Worm (Caenorhabditis elegans) whole organism, L4 larva: ENCODE data around the gene nhr-88.
A peak's percentile ranks its signal among the peaks of the same experiment; 100 is the strongest.

Experiments used
- D1046.2 ChIP-seq: fragments of 200-800 bp; sonication (Bioruptor generic); IDR thresholded peaks from 2 replicates; pipeline ENCODE4 v1.3.6; 2022; ENCODE audit warnings: missing genetic modification characterization, missing compliant biosample characterization
- F10B5.3 ChIP-seq: sonication (generic microtip); optimal IDR thresholded peaks from 2 replicates; lab custom pipeline; 2016; ENCODE audit warnings: mild to moderate bottlenecking, missing genetic modification characterization, missing compliant biosample characterization
- F37D6.2 ChIP-seq: sonication (generic microtip); optimal IDR thresholded peaks from 2 replicates; lab custom pipeline; 2016; ENCODE audit warnings: mild to moderate bottlenecking, missing genetic modification characterization, missing compliant biosample characterization
- F49E8.2 ChIP-seq: sonication (generic microtip); optimal IDR thresholded peaks from 2 replicates; lab custom pipeline; 2016; ENCODE audit warnings: missing compliant biosample characterization, mild to moderate bottlenecking, missing genetic modification characterization, borderline replicate concordance
- T20F7.1 ChIP-seq: fragments of 200-800 bp; sonication (Bioruptor generic); optimal IDR thresholded peaks from 2 replicates; lab custom pipeline; 2018; ENCODE audit warnings: mild to moderate bottlenecking, missing genetic modification characterization, missing compliant biosample characterization
- Y105C5A.15 ChIP-seq: fragments of 200-800 bp; sonication (Bioruptor generic); IDR thresholded peaks from 2 replicates; pipeline ENCODE4 v1.3.6; 2022; ENCODE audit warnings: missing genetic modification characterization, missing compliant biosample characterization
- ZK546.5 ChIP-seq, 2 experiments: sonication (generic microtip); optimal IDR thresholded peaks; 2 replicates each; lab custom pipeline; 2017; ENCODE audit warnings: missing biosample characterization in 2 of 2, missing genetic modification characterization in 2 of 2
- aha-1 ChIP-seq: fragments of 150-350 bp; peaks from one replicate; lab custom pipeline; 2014; ENCODE audit warnings: missing biosample characterization, missing genetic modification characterization
- aly-2 ChIP-seq: sonication (generic microtip); optimal IDR thresholded peaks from 2 replicates; lab custom pipeline; 2018; ENCODE audit warnings: missing biosample characterization, missing genetic modification characterization
- arid-1 ChIP-seq: fragments of 200-800 bp; sonication (Bioruptor generic); conservative IDR thresholded peaks from 2 replicates; pipeline ENCODE4 v1.3.6; 2022; ENCODE audit warnings: missing genetic modification reagents, missing genetic modification characterization, missing compliant biosample characterization
- attf-4 ChIP-seq: sonication (generic microtip); optimal IDR thresholded peaks from 3 replicates; lab custom pipeline; 2017; ENCODE audit warnings: missing biosample characterization, missing genetic modification characterization
- ceh-28 ChIP-seq: fragments of 150-350 bp; optimal IDR thresholded peaks from 2 replicates; lab custom pipeline; 2014; ENCODE audit warnings: missing biosample characterization, missing genetic modification reagents, missing genetic modification characterization
- ceh-32 ChIP-seq: sonication (generic microtip); optimal IDR thresholded peaks from 2 replicates; lab custom pipeline; 2016; ENCODE audit warnings: mild to moderate bottlenecking, missing genetic modification characterization, missing compliant biosample characterization; ENCODE audit not compliant: poor library complexity
- cey-2 ChIP-seq: sonication (generic microtip); optimal IDR thresholded peaks from 3 replicates; lab custom pipeline; 2017; ENCODE audit warnings: missing genetic modification characterization, mild to moderate bottlenecking, missing compliant biosample characterization, antibody characterized with exemption, borderline replicate concordance; ENCODE audit not compliant: insufficient read depth
- daf-16 ChIP-seq, 3 experiments: sonication (generic microtip); optimal IDR thresholded peaks; 2 replicates each; lab custom pipeline; 2016 to 2017; ENCODE audit warnings: missing genetic modification characterization in 3 of 3, missing genetic modification reagents in 3 of 3, mild to moderate bottlenecking in 2 of 3, missing compliant biosample characterization in 2 of 3, missing biosample characterization in 1 of 3, moderate library complexity in 1 of 3
- daf-19 ChIP-seq: fragments of 200-800 bp; sonication (Bioruptor generic); conservative IDR thresholded peaks from 2 replicates; pipeline ENCODE4 v1.3.6; 2022; ENCODE audit warnings: missing genetic modification characterization, missing compliant biosample characterization
- dmd-6 ChIP-seq: fragments of 200-800 bp; sonication (Bioruptor generic); IDR thresholded peaks from 2 replicates; pipeline ENCODE4 v1.3.6; 2022; ENCODE audit warnings: missing genetic modification reagents, missing genetic modification characterization, missing compliant biosample characterization
- dpl-1 ChIP-seq: fragments of 150-350 bp; optimal IDR thresholded peaks from 2 replicates; lab custom pipeline; 2014; ENCODE audit warnings: missing biosample characterization, missing genetic modification reagents, missing genetic modification characterization
- fkh-10 ChIP-seq: fragments of 150-350 bp; optimal IDR thresholded peaks from 2 replicates; lab custom pipeline; 2014; ENCODE audit warnings: missing biosample characterization, missing genetic modification reagents, missing genetic modification characterization
- gei-8 ChIP-seq: fragments of 200-800 bp; sonication (Bioruptor generic); optimal IDR thresholded peaks from 2 replicates; lab custom pipeline; 2018; ENCODE audit warnings: mild to moderate bottlenecking, missing genetic modification characterization, missing compliant biosample characterization
- hlh-11 ChIP-seq: fragments of 200-800 bp; sonication (Bioruptor generic); optimal IDR thresholded peaks from 2 replicates; lab custom pipeline; 2018; ENCODE audit warnings: mild to moderate bottlenecking, missing genetic modification characterization, missing compliant biosample characterization
- hlh-30 ChIP-seq: sonication (generic microtip); optimal IDR thresholded peaks from 2 replicates; lab custom pipeline; 2017; ENCODE audit warnings: antibody characterized with exemption, mild to moderate bottlenecking, missing genetic modification characterization, missing compliant biosample characterization; ENCODE audit not compliant: insufficient read depth
- hmg-1.1 ChIP-seq: fragments of 200-800 bp; sonication (Bioruptor generic); IDR thresholded peaks from 2 replicates; pipeline ENCODE4 v1.3.6; 2022; ENCODE audit warnings: missing genetic modification reagents, missing genetic modification characterization, missing compliant biosample characterization
- jun-1 ChIP-seq: fragments of 150-350 bp; optimal IDR thresholded peaks from 2 replicates; lab custom pipeline; 2014; ENCODE audit warnings: missing biosample characterization, missing genetic modification reagents, missing genetic modification characterization
- lim-7 ChIP-seq: fragments of 200-800 bp; sonication (Bioruptor generic); IDR thresholded peaks from 2 replicates; pipeline ENCODE4 v1.3.6; 2022; ENCODE audit warnings: missing genetic modification characterization, missing compliant biosample characterization
- lin-13 ChIP-seq: fragments of 150-350 bp; optimal IDR thresholded peaks from 2 replicates; lab custom pipeline; 2014; ENCODE audit warnings: missing biosample characterization, missing genetic modification reagents, missing genetic modification characterization
- lsy-2 ChIP-seq, 2 experiments: fragments of 150-350 bp in 1 of 2; sonication (generic microtip) in 1 of 2; optimal IDR thresholded peaks; 2 replicates each; lab custom pipeline; 2014 to 2017; ENCODE audit warnings: missing biosample characterization in 2 of 2, missing genetic modification characterization in 2 of 2
- mep-1 ChIP-seq: fragments of 150-350 bp; sonication (generic microtip); optimal IDR thresholded peaks from 3 replicates; lab custom pipeline; 2014; ENCODE audit warnings: missing biosample characterization, missing genetic modification characterization
- mxl-3 ChIP-seq: fragments of 200-800 bp; sonication (Bioruptor generic); optimal IDR thresholded peaks from 2 replicates; lab custom pipeline; 2018; ENCODE audit warnings: mild to moderate bottlenecking, missing genetic modification characterization, missing compliant biosample characterization
- nhr-10 ChIP-seq: fragments of 150-350 bp; optimal IDR thresholded peaks from 2 replicates; lab custom pipeline; 2014; ENCODE audit warnings: missing biosample characterization, missing genetic modification characterization
- nhr-102 ChIP-seq: sonication (generic microtip); optimal IDR thresholded peaks from 2 replicates; lab custom pipeline; 2016; ENCODE audit warnings: mild to moderate bottlenecking, missing genetic modification characterization, moderate library complexity, missing compliant biosample characterization
- nhr-28 ChIP-seq: fragments of 150-350 bp; optimal IDR thresholded peaks from 2 replicates; lab custom pipeline; 2014; ENCODE audit warnings: missing biosample characterization, missing genetic modification characterization
- nhr-41 ChIP-seq: fragments of 200-800 bp; sonication (Bioruptor generic); IDR thresholded peaks from 2 replicates; pipeline ENCODE4 v1.3.6; 2022; ENCODE audit warnings: missing genetic modification reagents, missing genetic modification characterization, missing compliant biosample characterization
- nhr-48 ChIP-seq: sonication (generic microtip); optimal IDR thresholded peaks from 2 replicates; lab custom pipeline; 2016; ENCODE audit warnings: mild to moderate bottlenecking, missing genetic modification characterization, missing compliant biosample characterization
- nhr-76 ChIP-seq: fragments of 150-350 bp; optimal IDR thresholded peaks from 2 replicates; lab custom pipeline; 2014; ENCODE audit warnings: missing biosample characterization, missing genetic modification characterization
- nhr-77 ChIP-seq: fragments of 150-350 bp; optimal IDR thresholded peaks from 2 replicates; lab custom pipeline; 2014; ENCODE audit warnings: missing biosample characterization, missing genetic modification characterization
- pqm-1 ChIP-seq: sonication (generic microtip); optimal IDR thresholded peaks from 2 replicates; lab custom pipeline; 2017; ENCODE audit warnings: missing biosample characterization, missing genetic modification characterization
- snpc-4 ChIP-seq: fragments of 150-350 bp; optimal IDR thresholded peaks from 2 replicates; lab custom pipeline; 2014; ENCODE audit warnings: missing biosample characterization, missing genetic modification characterization
- spr-1 ChIP-seq: sonication (generic microtip); optimal IDR thresholded peaks from 2 replicates; lab custom pipeline; 2016; ENCODE audit warnings: mild to moderate bottlenecking, missing genetic modification characterization, missing compliant biosample characterization
- tra-1 ChIP-seq: fragments of 200-800 bp; sonication (Bioruptor generic); IDR thresholded peaks from 2 replicates; pipeline ENCODE4 v1.3.6; 2022; ENCODE audit warnings: missing genetic modification reagents, missing genetic modification characterization, missing compliant biosample characterization
- vab-7 ChIP-seq: fragments of 200-800 bp; sonication (Bioruptor generic); IDR thresholded peaks from 2 replicates; pipeline ENCODE4 v1.3.6; 2022; ENCODE audit warnings: missing genetic modification reagents, missing genetic modification characterization, missing compliant biosample characterization
- zag-1 ChIP-seq: fragments of 150-350 bp; optimal IDR thresholded peaks from 2 replicates; lab custom pipeline; 2014; ENCODE audit warnings: missing biosample characterization, missing genetic modification characterization
- zfp-2 ChIP-seq: sonication (generic microtip); optimal IDR thresholded peaks from 2 replicates; lab custom pipeline; 2016; ENCODE audit warnings: mild to moderate bottlenecking, missing genetic modification characterization, missing compliant biosample characterization
- ztf-7 ChIP-seq: fragments of 150-350 bp; optimal IDR thresholded peaks from 2 replicates; lab custom pipeline; 2014; ENCODE audit warnings: missing biosample characterization, missing genetic modification characterization

nhr-88 gene

DNA sequence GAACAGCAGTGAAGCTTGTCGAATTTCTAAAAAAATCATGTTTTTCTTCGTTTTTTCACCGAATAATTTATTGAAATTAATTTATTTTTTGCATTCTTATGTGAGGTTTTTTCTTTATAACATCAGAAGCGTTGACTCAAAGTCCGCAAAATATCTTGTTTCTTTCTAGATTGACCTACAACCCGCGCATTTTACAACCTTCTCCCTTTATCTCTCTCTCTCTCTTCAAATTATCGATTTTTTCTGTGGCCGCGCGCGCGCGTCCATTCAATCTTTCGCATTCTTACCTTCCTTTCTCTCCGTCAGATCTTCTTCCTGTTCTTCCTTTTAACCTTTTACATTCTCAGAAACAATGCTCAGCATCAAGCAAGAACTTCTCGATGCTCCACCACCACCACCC is 29.1 kb downstream of the nhr-88 start, which contains the start of gene lido-12:
Gene lido-12 (plus strand): TSS at position 301 of the 400 bp plus-strand sequence.
- TF ChIP-seq nhr-102 (tag; lab: Kevin White, UChicago) (no peak), lim-7 (GFP tag; lab: Robert Waterston, UW) (no peak), D1046.2 (GFP tag; lab: Robert Waterston, UW) (no peak), fkh-10 (GFP tag; lab: Kevin White, UChicago) (no peak), gei-8 (GFP tag; lab: Kevin White, UChicago) (no peak), F37D6.2 (tag; lab: Kevin White, UChicago) (no peak), zag-1 (tag; lab: Kevin White, UChicago) (no peak), snpc-4 (tag; lab: Kevin White, UChicago) (no peak), aly-2 (tag; lab: Kevin White, UChicago) (no peak), arid-1 (GFP tag; lab: Robert Waterston, UW) (no peak), ceh-28 (tag; lab: Kevin White, UChicago) (no peak), Y105C5A.15 (GFP tag; lab: Robert Waterston, UW) (no peak), ceh-32 (tag; lab: Kevin White, UChicago) (no peak), dpl-1 (GFP tag; lab: Kevin White, UChicago) (no peak), ZK546.5 (tag; optimal IDR thresholded peaks at IDR 0.05; lab: Kevin White, UChicago) (no peak)

ce11 chrII:3008400-3008799 is 32.0 kb downstream of the nhr-88 start, which contains the start of gene sdz-5:
Gene sdz-5, plus strand, starts transcription at chrII:3008700.
- TF ChIP-seq tra-1 (GFP tag; lab: Robert Waterston, UW): no peak

- TF ChIP-seq F10B5.3 (tag; lab: Kevin White, UChicago): no peak
- no peak for TF ChIP-seq dpl-1 (GFP tag; lab: Kevin White, UChicago)
- TF ChIP-seq cey-2 (tag; lab: Kevin White, UChicago): no peak
- TF ChIP-seq snpc-4 (tag; lab: Kevin White, UChicago): no peak
- no peak for TF ChIP-seq vab-7 (GFP tag; lab: Robert Waterston, UW)
- TF ChIP-seq nhr-48 (tag; lab: Kevin White, UChicago): no peak
- TF ChIP-seq mxl-3: no peak
- no peak for TF ChIP-seq mep-1 (tag; lab: Kevin White, UChicago)
- TF ChIP-seq hlh-30 (tag; lab: Kevin White, UChicago): no peak
- TF ChIP-seq jun-1 (tag; lab: Kevin White, UChicago): no peak
- TF ChIP-seq, all 104 proteins: peak for 0
These were observed 35.7 kb downstream of the nhr-88 start, which contains the start of gene C41H7.9 for ce11 chrII:3012133-3012532. Gene C41H7.9, minus strand, starts transcription at chrII:3012233.

ce11 chrII:3014196-3014849 is 37.9 kb downstream of the nhr-88 start, which contains the start of gene C41H7.2:
Gene C41H7.2, plus strand, starts transcription at chrII:3014817.
- TF ChIP-seq F10B5.3 (tag; lab: Kevin White, UChicago): no peak
- TF ChIP-seq T20F7.1 (GFP tag; lab: Kevin White, UChicago): no peak
- TF ChIP-seq hmg-1.1 (GFP tag; lab: Robert Waterston, UW): no peak
- no peak for TF ChIP-seq daf-16 (GFP tag; optimal IDR thresholded peaks at IDR 0.05; lab: Kevin White, UChicago)
- TF ChIP-seq daf-16 (tag; optimal IDR thresholded peaks at IDR 0.05; lab: Kevin White, UChicago): peak; percentile 48
- peak; percentile 51; the same call in 1 of the 2 replicates for TF ChIP-seq dmd-6 (GFP tag; lab: Robert Waterston, UW)
- no peak for TF ChIP-seq zfp-2
- TF ChIP-seq cey-2 (tag; lab: Kevin White, UChicago): no peak
- TF ChIP-seq nhr-28: peak; percentile 75
- TF ChIP-seq nhr-41 (GFP tag; lab: Robert Waterston, UW): 0 out of 2 replicates have a peak, but pooled peaks have one; percentile 7
- TF ChIP-seq F49E8.2 (tag; lab: Kevin White, UChicago): no peak
- TF ChIP-seq jun-1 (tag; lab: Kevin White, UChicago): no peak
- TF ChIP-seq lin-13 (GFP tag; lab: Kevin White, UChicago): no peak
- no peak for TF ChIP-seq mep-1 (tag; lab: Kevin White, UChicago)
- TF ChIP-seq aha-1 (tag; lab: Kevin White, UChicago): peak; percentile 24
- no peak for TF ChIP-seq nhr-76
- TF ChIP-seq nhr-77 (tag; lab: Kevin White, UChicago): peak; percentile 6
- TF ChIP-seq lsy-2 (tag; optimal IDR thresholded peaks at IDR 0.05; lab: Kevin White, UChicago): no peak
- no peak for TF ChIP-seq daf-19 (GFP tag; lab: Robert Waterston, UW)
- TF ChIP-seq attf-4 (tag; lab: Kevin White, UChicago): no peak
- TF ChIP-seq ztf-7 (tag; lab: Kevin White, UChicago): no peak
- no peak for TF ChIP-seq nhr-10 (tag; lab: Kevin White, UChicago)
- TF ChIP-seq spr-1: no peak
- TF ChIP-seq hlh-11 (tag; lab: Kevin White, UChicago): peak; percentile 23
- peak; percentile 84 for TF ChIP-seq pqm-1
